Worm (Caenorhabditis elegans) whole organism, L1 larva: ENCODE data around the gene W07G4.5.

Experiments used
- C04F5.9 ChIP-seq: sonication (generic microtip); optimal IDR thresholded peaks from 2 replicates; lab custom pipeline; 2016; ENCODE audit warnings: missing genetic modification characterization, missing compliant biosample characterization
- C16A3.4 ChIP-seq: fragments of 150-350 bp; optimal IDR thresholded peaks from 2 replicates; lab custom pipeline; 2014; ENCODE audit warnings: missing biosample characterization, missing genetic modification characterization
- C34B4.2 ChIP-seq: sonication (generic microtip); optimal IDR thresholded peaks from 2 replicates; lab custom pipeline; 2017; ENCODE audit warnings: mild to moderate bottlenecking, missing genetic modification characterization, missing compliant biosample characterization
- F16B12.6 ChIP-seq: fragments of 150-350 bp; optimal IDR thresholded peaks from 2 replicates; lab custom pipeline; 2014; ENCODE audit warnings: missing biosample characterization, missing genetic modification characterization
- aha-1 ChIP-seq: fragments of 150-350 bp; optimal IDR thresholded peaks from 2 replicates; lab custom pipeline; 2014; ENCODE audit warnings: missing biosample characterization, missing genetic modification characterization
- alr-1 ChIP-seq: fragments of 200-800 bp; sonication (Bioruptor generic); optimal IDR thresholded peaks from 2 replicates; lab custom pipeline; 2018; ENCODE audit warnings: borderline replicate concordance, mild to moderate bottlenecking, missing genetic modification characterization, missing compliant biosample characterization
- aly-2 ChIP-seq: fragments of 150-350 bp; optimal IDR thresholded peaks from 2 replicates; lab custom pipeline; 2014; ENCODE audit warnings: missing biosample characterization, missing genetic modification characterization
- ama-1 ChIP-seq: fragments of 150-350 bp; optimal IDR thresholded peaks from 2 replicates; lab custom pipeline; 2014
- ceh-88 ChIP-seq: fragments of 200-800 bp; sonication (Bioruptor generic); IDR thresholded peaks from 2 replicates; pipeline ENCODE4 v1.3.6; 2022; ENCODE audit warnings: missing genetic modification characterization, missing compliant biosample characterization
- ces-1 ChIP-seq: fragments of 150-350 bp; optimal IDR thresholded peaks from 2 replicates; lab custom pipeline; 2014; ENCODE audit warnings: missing biosample characterization, missing genetic modification reagents, missing genetic modification characterization
- efl-1 ChIP-seq, 4 experiments: fragments of 150-350 bp; optimal IDR thresholded peaks in 3 of 4; peaks in 1 of 4; 1 replicate in 1 of 4; 2 replicates in 3 of 4; lab custom pipeline; 2014; ENCODE audit warnings: missing biosample characterization in 2 of 4, missing genetic modification characterization in 2 of 4, missing genetic modification reagents in 2 of 4
- efl-3 ChIP-seq: fragments of 200-800 bp; sonication (Bioruptor generic); optimal IDR thresholded peaks from 2 replicates; lab custom pipeline; 2018; ENCODE audit warnings: mild to moderate bottlenecking, missing genetic modification characterization, missing compliant biosample characterization
- egl-13 ChIP-seq: sonication (generic microtip); optimal IDR thresholded peaks from 2 replicates; lab custom pipeline; 2016; ENCODE audit warnings: missing genotype, missing genetic modification reagents, missing genetic modification characterization, missing compliant biosample characterization
- egl-27 ChIP-seq, 2 experiments: fragments of 150-350 bp in 1 of 2; sonication (generic microtip); optimal IDR thresholded peaks; 3 replicates each; lab custom pipeline; 2017 to 2018; ENCODE audit warnings: missing biosample characterization in 2 of 2, missing genetic modification characterization in 2 of 2, missing genetic modification reagents in 2 of 2
- elt-2 ChIP-seq: sonication (generic microtip); optimal IDR thresholded peaks from 2 replicates; lab custom pipeline; 2016; ENCODE audit warnings: missing genetic modification characterization, mild to moderate bottlenecking, inconsistent platforms, missing compliant biosample characterization, missing genetic modification reagents
- ets-5 ChIP-seq: fragments of 200-800 bp; sonication (Bioruptor generic); IDR thresholded peaks from 2 replicates; pipeline ENCODE4 v1.3.6; 2022; ENCODE audit warnings: missing genetic modification characterization, missing compliant biosample characterization
- fkh-10 ChIP-seq: sonication (generic microtip); optimal IDR thresholded peaks from 2 replicates; lab custom pipeline; 2017; ENCODE audit warnings: missing biosample characterization, missing genetic modification reagents, missing genetic modification characterization
- fkh-8 ChIP-seq: sonication (generic microtip); optimal IDR thresholded peaks from 2 replicates; lab custom pipeline; 2016; ENCODE audit warnings: mild to moderate bottlenecking, missing genetic modification characterization, missing compliant biosample characterization
- hlh-4 ChIP-seq: sonication (generic microtip); optimal IDR thresholded peaks from 2 replicates; lab custom pipeline; 2016; ENCODE audit warnings: mild to moderate bottlenecking, missing genetic modification characterization, missing compliant biosample characterization
- hpl-2 ChIP-seq: fragments of 150-350 bp; optimal IDR thresholded peaks from 2 replicates; lab custom pipeline; 2014; ENCODE audit warnings: missing biosample characterization, missing genetic modification reagents, missing genetic modification characterization
- isw-1 ChIP-seq: fragments of 200-800 bp; sonication (Bioruptor generic); IDR thresholded peaks from 2 replicates; pipeline ENCODE4 v1.3.6; 2022; ENCODE audit warnings: missing genetic modification characterization, missing compliant biosample characterization
- lin-14 ChIP-seq: fragments of 200-800 bp; sonication (Bioruptor generic); optimal IDR thresholded peaks from 2 replicates; lab custom pipeline; 2018; ENCODE audit warnings: mild to moderate bottlenecking, missing genetic modification characterization, moderate library complexity, missing compliant biosample characterization
- lin-39 ChIP-seq: fragments of 150-350 bp; optimal IDR thresholded peaks from 2 replicates; lab custom pipeline; 2014; ENCODE audit warnings: missing biosample characterization, missing genetic modification reagents, missing genetic modification characterization
- lir-3 ChIP-seq: sonication (generic microtip); optimal IDR thresholded peaks from 2 replicates; lab custom pipeline; 2016; ENCODE audit warnings: mild to moderate bottlenecking, missing genetic modification characterization, moderate library complexity, missing compliant biosample characterization; ENCODE audit not compliant: poor library complexity
- lsy-2 ChIP-seq, 2 experiments: fragments of 150-350 bp; optimal IDR thresholded peaks; 2 replicates each; lab custom pipeline; 2014; ENCODE audit warnings: missing biosample characterization in 2 of 2, missing genetic modification characterization in 2 of 2
- mab-9 ChIP-seq: fragments of 200-800 bp; sonication (Bioruptor generic); IDR thresholded peaks from 2 replicates; pipeline ENCODE4 v1.3.6; 2022; ENCODE audit warnings: missing genetic modification reagents, missing genetic modification characterization, missing compliant biosample characterization
- mdl-1 ChIP-seq, 2 experiments: fragments of 150-350 bp; optimal IDR thresholded peaks; 2 replicates each; lab custom pipeline; 2014 to 2017; ENCODE audit warnings: missing biosample characterization in 2 of 2, missing genetic modification characterization in 2 of 2, inconsistent platforms in 1 of 2
- mef-2 ChIP-seq: fragments of 150-350 bp; optimal IDR thresholded peaks from 2 replicates; lab custom pipeline; 2014; ENCODE audit warnings: missing biosample characterization, missing genetic modification characterization
- nhr-19 ChIP-seq: fragments of 200-800 bp; sonication (Bioruptor generic); conservative IDR thresholded peaks from 2 replicates; pipeline ENCODE4 v1.3.6; 2022; ENCODE audit warnings: missing genetic modification characterization, missing compliant biosample characterization
- nhr-28 ChIP-seq: fragments of 150-350 bp; optimal IDR thresholded peaks from 2 replicates; lab custom pipeline; 2014; ENCODE audit warnings: missing biosample characterization, missing genetic modification characterization
- nhr-47 ChIP-seq: sonication (generic microtip); optimal IDR thresholded peaks from 2 replicates; lab custom pipeline; 2016; ENCODE audit warnings: mild to moderate bottlenecking, missing genetic modification characterization, moderate library complexity, missing compliant biosample characterization
- nhr-71 ChIP-seq: sonication (generic microtip); optimal IDR thresholded peaks from 2 replicates; lab custom pipeline; 2016; ENCODE audit warnings: mild to moderate bottlenecking, missing genetic modification characterization, moderate library complexity, missing compliant biosample characterization
- nhr-76 ChIP-seq: sonication (generic microtip); optimal IDR thresholded peaks from 2 replicates; lab custom pipeline; 2017; ENCODE audit warnings: missing biosample characterization, missing genetic modification characterization
- nhr-84 ChIP-seq: sonication (generic microtip); optimal IDR thresholded peaks from 2 replicates; lab custom pipeline; 2017; ENCODE audit warnings: missing biosample characterization, missing genetic modification characterization
- pax-3 ChIP-seq: fragments of 200-800 bp; sonication (Bioruptor generic); optimal IDR thresholded peaks from 2 replicates; lab custom pipeline; 2018; ENCODE audit warnings: mild to moderate bottlenecking, missing genetic modification characterization, moderate library complexity, missing compliant biosample characterization
- pqm-1 ChIP-seq: sonication (generic microtip); optimal IDR thresholded peaks from 3 replicates; lab custom pipeline; 2017; ENCODE audit warnings: missing biosample characterization, missing genetic modification characterization
- snu-23 ChIP-seq: sonication (generic microtip); optimal IDR thresholded peaks from 2 replicates; lab custom pipeline; 2016; ENCODE audit warnings: missing genetic modification characterization, missing compliant biosample characterization
- sup-37 ChIP-seq: fragments of 200-800 bp; sonication (Bioruptor generic); optimal IDR thresholded peaks from 2 replicates; lab custom pipeline; 2018; ENCODE audit warnings: mild to moderate bottlenecking, missing genetic modification characterization, missing compliant biosample characterization
- swsn-7 ChIP-seq: sonication (generic microtip); optimal IDR thresholded peaks from 2 replicates; lab custom pipeline; 2016; ENCODE audit warnings: missing genetic modification characterization, missing compliant biosample characterization
- tbx-2 ChIP-seq: sonication (generic microtip); optimal IDR thresholded peaks from 2 replicates; lab custom pipeline; 2016; ENCODE audit warnings: missing genetic modification characterization, missing compliant biosample characterization
- zip-4 ChIP-seq: fragments of 200-800 bp; sonication (Bioruptor generic); optimal IDR thresholded peaks from 2 replicates; lab custom pipeline; 2018; ENCODE audit warnings: mild to moderate bottlenecking, missing genetic modification characterization, moderate library complexity, missing compliant biosample characterization
- ztf-11 ChIP-seq, 2 experiments: sonication (generic microtip); optimal IDR thresholded peaks; 2 replicates each; lab custom pipeline; 2016 to 2017; ENCODE audit warnings: missing genetic modification characterization in 2 of 2, missing biosample characterization in 1 of 2, missing compliant biosample characterization in 1 of 2
- ztf-4 ChIP-seq: fragments of 150-350 bp; optimal IDR thresholded peaks from 2 replicates; lab custom pipeline; 2014; ENCODE audit warnings: missing biosample characterization, missing genetic modification characterization

Gene W07G4.5

DNA sequence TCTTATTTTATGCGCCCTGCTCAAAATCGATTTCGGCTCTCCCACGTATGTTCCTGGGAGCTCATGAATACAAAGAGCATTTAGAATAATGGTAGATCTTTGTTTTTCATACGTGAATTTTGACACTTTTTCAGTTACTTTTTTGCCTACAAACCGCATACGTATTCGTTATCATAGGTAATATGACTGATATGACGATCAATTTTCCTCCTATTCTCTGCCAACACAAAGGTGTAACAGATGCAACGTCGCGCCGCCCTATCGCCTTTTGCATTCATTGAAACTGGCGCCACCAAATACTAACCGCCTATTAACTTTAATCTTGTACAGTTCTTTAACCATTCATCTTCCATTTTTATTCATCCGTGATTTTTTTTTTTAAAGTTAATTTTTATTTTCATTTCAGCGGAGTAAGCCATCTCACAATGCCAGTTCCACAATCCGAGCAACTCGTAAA, at the start of gene W07G4.5:
Gene W07G4.5, plus strand, starts transcription at position 407 of the 457 bp plus-strand sequence.
- TF ChIP-seq hpl-2, result no peak
- peak; percentile 67 for TF ChIP-seq elt-2 (tag; lab: Kevin White, UChicago)
- no peak for TF ChIP-seq sup-37 (GFP tag; lab: Kevin White, UChicago)
- peak; percentile 36 for TF ChIP-seq lin-14 (GFP tag; lab: Kevin White, UChicago)
- TF ChIP-seq nhr-47 (tag; lab: Kevin White, UChicago), result no peak
- no peak for TF ChIP-seq alr-1
- no peak for TF ChIP-seq ceh-88 (GFP tag; lab: Robert Waterston, UW)
- TF ChIP-seq, all 84 proteins: peak for 2

DNA sequence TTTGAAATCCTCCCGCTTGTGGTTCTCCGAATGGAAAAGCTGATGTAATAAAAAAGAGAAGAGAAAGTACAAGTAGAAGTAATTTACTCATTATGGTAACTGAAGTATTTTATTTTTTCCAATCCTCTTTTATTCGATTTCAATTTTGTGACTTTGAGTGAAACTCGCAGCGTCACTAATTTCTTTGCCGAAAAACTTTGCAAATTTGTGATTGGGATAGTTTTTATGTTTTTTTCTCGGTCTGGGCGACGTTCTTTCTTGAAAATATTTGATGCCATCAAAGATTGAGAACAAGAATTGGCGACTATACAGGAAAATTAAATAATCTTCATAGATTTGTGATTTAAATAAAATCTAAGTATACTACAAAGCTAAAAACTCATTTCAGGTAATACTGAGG, 48.2 kb upstream of the W07G4.5 start, which contains the start of gene far-4:
Gene far-4, minus strand, starts transcription at position 101 of the 400 bp plus-strand sequence.
- no peak for TF ChIP-seq tbx-2 (tag; lab: Kevin White, UChicago)
- no peak for TF ChIP-seq ama-1 (lab: Kevin White, UChicago)
- TF ChIP-seq F16B12.6, result no peak
- TF ChIP-seq aly-2 (tag; lab: Kevin White, UChicago), result no peak
- TF ChIP-seq C34B4.2 (tag; lab: Kevin White, UChicago), result no peak
- TF ChIP-seq nhr-84 (tag; lab: Kevin White, UChicago), result no peak
- TF ChIP-seq mef-2, result no peak

DNA sequence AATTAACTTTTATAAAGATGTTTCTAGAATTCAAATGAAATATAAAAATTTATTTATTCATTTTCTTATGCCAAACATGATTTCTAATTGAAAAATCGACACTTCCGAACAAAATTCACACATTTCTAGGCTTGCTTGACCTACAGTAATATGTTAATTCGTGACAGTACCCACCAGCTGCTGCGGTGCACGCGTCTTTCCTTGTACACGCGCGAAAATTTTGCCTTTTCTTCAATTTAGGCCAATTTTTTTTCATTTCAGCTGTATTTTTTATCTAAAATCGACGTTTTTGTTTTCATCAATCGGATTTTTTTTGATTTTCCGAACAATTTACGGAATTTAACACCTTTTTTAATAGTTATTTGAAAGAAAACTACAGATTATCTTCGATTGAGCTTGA, 47.7 kb upstream of the W07G4.5 start:
- no peak for TF ChIP-seq egl-27 (tag; optimal IDR thresholded peaks at IDR 0.05; lab: Kevin White, UChicago)
- TF ChIP-seq fkh-10 (GFP tag; lab: Kevin White, UChicago), result no peak
- no peak for TF ChIP-seq sup-37 (GFP tag; lab: Kevin White, UChicago)
- TF ChIP-seq ces-1 (GFP tag; lab: Kevin White, UChicago), result no peak
- TF ChIP-seq mdl-1 (tag; optimal IDR thresholded peaks at IDR 0.05; lab: Kevin White, UChicago), result no peak
- TF ChIP-seq nhr-28, result no peak
- TF ChIP-seq mab-9 (GFP tag; lab: Robert Waterston, UW), result no peak
- no peak for TF ChIP-seq ztf-4 (tag; lab: Kevin White, UChicago)
- TF ChIP-seq nhr-76 (tag; lab: Kevin White, UChicago), result no peak
- no peak for TF ChIP-seq efl-3
- TF ChIP-seq nhr-84 (tag; lab: Kevin White, UChicago), result no peak
- TF ChIP-seq hlh-4 (tag; lab: Kevin White, UChicago), result no peak

DNA sequence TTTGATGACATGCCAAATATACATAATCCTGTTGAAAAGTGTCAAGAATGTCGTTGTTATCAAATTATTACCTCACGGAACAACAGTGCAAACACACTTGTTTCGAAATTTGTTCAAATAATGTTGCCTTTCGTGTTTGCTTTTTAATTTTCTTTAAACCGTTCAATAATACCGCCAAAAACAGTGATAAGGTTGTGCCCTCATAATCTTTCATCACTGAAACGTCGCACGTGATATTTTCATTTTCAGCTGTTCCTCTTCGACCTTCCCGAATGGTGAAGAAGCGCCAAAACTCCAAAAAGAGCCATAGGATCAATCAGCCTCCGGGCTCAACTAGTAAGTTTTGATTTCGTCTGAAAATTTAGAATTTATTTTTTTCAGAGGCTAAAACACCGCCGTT, 45.7 kb upstream of the W07G4.5 start, which contains the start of gene inft-2:
Gene inft-2, plus strand, starts transcription at position 248 of the 400 bp plus-strand sequence.
- TF ChIP-seq elt-2 (tag; lab: Kevin White, UChicago), result peak; percentile 25
- TF ChIP-seq efl-1 (optimal IDR thresholded peaks at IDR 0.05; lab: Kevin White, UChicago), result no peak
- TF ChIP-seq efl-1 (GFP tag; optimal IDR thresholded peaks at IDR 0.05 in 1 of 2; lab: Kevin White, UChicago), result peak in 1 of 2 experiments; percentile 52
- no peak for TF ChIP-seq ets-5 (GFP tag; lab: Robert Waterston, UW)
- TF ChIP-seq, all 84 proteins: peak for 2

DNA sequence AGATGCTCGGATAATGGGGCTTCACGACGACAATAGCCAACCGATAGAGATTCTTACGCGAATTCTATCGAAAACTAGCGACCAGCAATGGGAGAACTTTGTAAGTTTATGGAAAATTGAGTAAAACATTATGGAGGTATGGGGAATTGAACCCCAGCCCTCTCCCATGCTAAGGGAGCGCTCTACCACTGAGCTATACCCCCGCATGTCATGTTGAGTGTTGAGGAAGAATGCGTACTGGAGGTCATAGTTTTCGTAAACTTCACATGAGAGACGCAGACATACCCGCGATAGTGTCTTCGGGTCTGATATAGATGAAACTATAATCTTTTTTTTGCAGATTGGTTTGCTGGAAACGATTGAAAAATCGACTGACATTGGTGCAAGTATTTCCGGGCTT, 44.4 kb upstream of the W07G4.5 start:
- TF ChIP-seq ets-5 (GFP tag; lab: Robert Waterston, UW) (no peak), C04F5.9 (tag; lab: Kevin White, UChicago) (no peak), ztf-11 (tag; optimal IDR thresholded peaks at IDR 0.05; lab: Kevin White, UChicago) (peak in 1 of 2 experiments; percentile 5), mef-2 (no peak), nhr-28 (no peak), C16A3.4 (tag; lab: Kevin White, UChicago) (peak; percentile 78), fkh-8 (tag; lab: Kevin White, UChicago) (peak; percentile 62), pqm-1 (tag; lab: Kevin White, UChicago) (no peak), pax-3 (tag; lab: Kevin White, UChicago) (peak; percentile 71), snu-23 (GFP tag; lab: Kevin White, UChicago) (peak; percentile 85), aha-1 (tag; lab: Kevin White, UChicago) (no peak), hlh-4 (tag; lab: Kevin White, UChicago) (no peak), efl-3 (no peak), zip-4 (peak; percentile 15), nhr-47 (tag; lab: Kevin White, UChicago) (peak; percentile 75), nhr-71 (tag; lab: Kevin White, UChicago) (peak; percentile 74), swsn-7 (peak; percentile 58), ces-1 (GFP tag; lab: Kevin White, UChicago) (no peak), egl-13 (tag; lab: Kevin White, UChicago) (no peak), hpl-2 (no peak), lsy-2 (tag; optimal IDR thresholded peaks at IDR 0.05; lab: Kevin White, UChicago) (peak; percentile 47 to 70), nhr-19 (GFP tag; lab: Robert Waterston, UW) (peak; percentile 76), lin-39 (no peak), isw-1 (GFP tag; lab: Robert Waterston, UW) (no peak), lir-3 (tag; lab: Kevin White, UChicago) (peak; percentile 34)
